Fruit fly (Drosophila melanogaster) whole organism, adult: ENCODE measurements around the gene Vha16-3.

Experiments used
- CG14711 ChIP-seq: fragments of 200-800 bp; sonication (Bioruptor generic); optimal IDR thresholded peaks from 2 replicates; lab custom pipeline; 2018; ENCODE audit warnings: missing biosample characterization, mild to moderate bottlenecking, missing genetic modification characterization, moderate library complexity
- CG33017 ChIP-seq: fragments of 200-800 bp; sonication (Bioruptor generic); optimal IDR thresholded peaks from 2 replicates; lab custom pipeline; 2018; ENCODE audit warnings: missing biosample characterization, mild to moderate bottlenecking, missing genetic modification characterization, moderate library complexity
- CG7045 ChIP-seq: fragments of 200-800 bp; sonication (Bioruptor generic); optimal IDR thresholded peaks from 2 replicates; lab custom pipeline; 2017; ENCODE audit warnings: missing biosample characterization, mild to moderate bottlenecking, missing genetic modification characterization
- bab1 ChIP-seq: fragments of 200-800 bp; sonication (Bioruptor generic); optimal IDR thresholded peaks from 3 replicates; lab custom pipeline; 2019; ENCODE audit warnings: missing biosample characterization, mild to moderate bottlenecking, missing genetic modification characterization, moderate library complexity
- cic ChIP-seq: fragments of 200-800 bp; sonication (Bioruptor generic); optimal IDR thresholded peaks from 2 replicates; lab custom pipeline; 2017; ENCODE audit warnings: missing biosample characterization, mild to moderate bottlenecking, missing genetic modification characterization, moderate library complexity
- cnc ChIP-seq, 2 experiments: fragments of >200 bp; optimal IDR thresholded peaks; 2 replicates each; lab custom pipeline; 2017
- kay ChIP-seq: fragments of 200-800 bp; sonication (Bioruptor generic); peaks from one replicate; lab custom pipeline; 2016; ENCODE audit warnings: missing biosample characterization, missing genetic modification characterization, borderline replicate concordance
- pad ChIP-seq: fragments of 200-800 bp; sonication (Bioruptor generic); optimal IDR thresholded peaks from 3 replicates; lab custom pipeline; 2017; ENCODE audit warnings: missing biosample characterization, missing genetic modification characterization, mild to moderate bottlenecking, moderate library complexity, missing genetic modification reagents
- tj ChIP-seq: fragments of 200-800 bp; sonication (Bioruptor generic); optimal IDR thresholded peaks from 3 replicates; lab custom pipeline; 2017; ENCODE audit warnings: missing biosample characterization, mild to moderate bottlenecking, missing genetic modification characterization, moderate library complexity

DNA sequence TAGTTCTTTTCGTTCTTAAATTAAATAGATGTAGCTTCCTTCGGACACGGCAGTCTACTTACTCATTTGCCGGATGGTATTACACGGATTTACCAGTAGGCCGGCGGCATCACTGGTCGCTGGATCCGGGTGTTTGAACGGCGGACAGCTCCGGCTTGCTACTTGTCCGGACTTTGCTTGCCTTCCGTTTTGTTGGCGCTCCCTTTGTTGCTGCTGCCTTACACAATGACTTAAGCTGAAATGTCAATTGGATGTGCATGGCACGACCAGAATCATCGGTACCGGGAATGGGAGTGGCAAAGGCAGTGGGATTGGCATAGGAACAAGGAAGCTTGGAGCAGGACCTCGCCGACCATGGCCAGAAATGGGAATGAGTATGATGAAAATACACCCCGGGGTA, 7.2 kb downstream of the Vha16-3 start:
- TF ChIP-seq CG7045 (no peak), tj (GFP tag; lab: Kevin White, UChicago) (no peak), bab1 (no peak), pad (GFP tag; lab: Kevin White, UChicago) (no peak), kay (no peak), CG14711 (tag; lab: Kevin White, UChicago) (no peak), CG33017 (no peak), cnc (optimal IDR thresholded peaks at IDR 0.05; lab: Kevin White, UChicago) (no peak), cic (GFP tag; lab: Kevin White, UChicago) (no peak)
